Worm (Caenorhabditis elegans) whole organism, young adult: ENCODE results near the gene fbxc-21.

Source experiments
- B0336.3 ChIP-seq: fragments of 200-800 bp; sonication (Bioruptor generic); IDR thresholded peaks from 2 replicates; pipeline ENCODE4 v1.3.6; 2022; ENCODE audit warnings: missing genetic modification characterization, missing compliant biosample characterization
- C06A6.2 ChIP-seq: fragments of 200-800 bp; sonication (Bioruptor generic); conservative IDR thresholded peaks from 2 replicates; pipeline ENCODE4 v1.3.6; 2022; ENCODE audit warnings: missing genetic modification characterization, missing compliant biosample characterization
- C17E4.6 ChIP-seq: fragments of 200-800 bp; sonication (Bioruptor generic); IDR thresholded peaks from 2 replicates; pipeline ENCODE4 v1.3.6; 2022; ENCODE audit warnings: missing genetic modification reagents, missing genetic modification characterization, missing compliant biosample characterization
- D2030.7 ChIP-seq: fragments of 200-800 bp; sonication (Bioruptor generic); IDR thresholded peaks from 2 replicates; pipeline ENCODE4 v1.3.6; 2022; ENCODE audit warnings: missing genetic modification reagents, missing genetic modification characterization, missing compliant biosample characterization
- F37B4.10 ChIP-seq: fragments of 200-800 bp; sonication (Bioruptor generic); IDR thresholded peaks from 2 replicates; pipeline ENCODE4 v1.3.6; 2022; ENCODE audit warnings: missing genetic modification characterization, missing compliant biosample characterization
- F57A8.1 ChIP-seq: fragments of 200-800 bp; sonication (Bioruptor generic); optimal IDR thresholded peaks from 2 replicates; lab custom pipeline; 2018; ENCODE audit warnings: mild to moderate bottlenecking, missing genetic modification characterization, moderate library complexity, missing compliant biosample characterization
- K11D2.4 ChIP-seq: fragments of 200-800 bp; sonication (Bioruptor generic); IDR thresholded peaks from 2 replicates; pipeline ENCODE4 v1.3.6; 2022; ENCODE audit warnings: missing genetic modification reagents, missing genetic modification characterization, missing compliant biosample characterization
- Y56A3A.18 ChIP-seq: fragments of 200-800 bp; sonication (Bioruptor generic); IDR thresholded peaks from 2 replicates; pipeline ENCODE4 v1.3.6; 2022; ENCODE audit warnings: missing genetic modification reagents, missing genetic modification characterization, missing compliant biosample characterization
- ZK185.1 ChIP-seq: sonication (generic microtip); optimal IDR thresholded peaks from 2 replicates; lab custom pipeline; 2016; ENCODE audit warnings: mild to moderate bottlenecking, missing genetic modification characterization, missing compliant biosample characterization; ENCODE audit not compliant: poor library complexity, severe bottlenecking
- aptf-2 ChIP-seq: fragments of 200-800 bp; sonication (Bioruptor generic); conservative IDR thresholded peaks from 2 replicates; pipeline ENCODE4 v1.3.6; 2022; ENCODE audit warnings: missing genetic modification reagents, missing genetic modification characterization, missing compliant biosample characterization
- chd-7 ChIP-seq: sonication (generic microtip); optimal IDR thresholded peaks from 2 replicates; lab custom pipeline; 2016; ENCODE audit warnings: mild to moderate bottlenecking, missing genetic modification characterization, moderate library complexity, missing compliant biosample characterization
- dpff-1 ChIP-seq: sonication (generic microtip); optimal IDR thresholded peaks from 2 replicates; lab custom pipeline; 2017; ENCODE audit warnings: mild to moderate bottlenecking, missing genetic modification characterization, missing compliant biosample characterization
- efl-1 ChIP-seq: fragments of 150-350 bp; optimal IDR thresholded peaks from 2 replicates; lab custom pipeline; 2014; ENCODE audit warnings: missing biosample characterization, missing genetic modification reagents, missing genetic modification characterization
- egl-44 ChIP-seq: fragments of 200-800 bp; sonication (Bioruptor generic); IDR thresholded peaks from 2 replicates; pipeline ENCODE4 v1.3.6; 2022; ENCODE audit warnings: missing genetic modification reagents, missing genetic modification characterization, missing compliant biosample characterization
- egrh-3 ChIP-seq: fragments of 200-800 bp; sonication (Bioruptor generic); IDR thresholded peaks from 2 replicates; pipeline ENCODE4 v1.3.6; 2022; ENCODE audit warnings: missing genetic modification reagents, missing genetic modification characterization, missing compliant biosample characterization
- ets-4 ChIP-seq: fragments of 200-800 bp; sonication (Bioruptor generic); optimal IDR thresholded peaks from 2 replicates; lab custom pipeline; 2018; ENCODE audit warnings: mild to moderate bottlenecking, missing genetic modification characterization, missing compliant biosample characterization
- lin-54 ChIP-seq: fragments of 200-800 bp; sonication (Bioruptor generic); optimal IDR thresholded peaks from 2 replicates; lab custom pipeline; 2018; ENCODE audit warnings: mild to moderate bottlenecking, missing genetic modification characterization, missing compliant biosample characterization
- lsl-1 ChIP-seq: fragments of 200-800 bp; sonication (Bioruptor generic); optimal IDR thresholded peaks from 2 replicates; lab custom pipeline; 2018; ENCODE audit warnings: mild to moderate bottlenecking, missing genetic modification characterization, moderate library complexity, missing compliant biosample characterization
- madf-6 ChIP-seq: fragments of 200-800 bp; sonication (Bioruptor generic); IDR thresholded peaks from 2 replicates; pipeline ENCODE4 v1.3.6; 2022; ENCODE audit warnings: missing genetic modification reagents, missing genetic modification characterization, missing compliant biosample characterization
- mel-28 ChIP-seq: sonication (generic microtip); optimal IDR thresholded peaks from 2 replicates; lab custom pipeline; 2016; ENCODE audit warnings: borderline replicate concordance, mild to moderate bottlenecking, missing genetic modification characterization, missing compliant biosample characterization
- mxl-1 ChIP-seq: sonication (generic microtip); optimal IDR thresholded peaks from 2 replicates; lab custom pipeline; 2016; ENCODE audit warnings: missing genetic modification characterization, missing compliant biosample characterization
- nfya-2 ChIP-seq: fragments of 200-800 bp; sonication (Bioruptor generic); IDR thresholded peaks from 2 replicates; pipeline ENCODE4 v1.3.6; 2022; ENCODE audit warnings: missing genetic modification reagents, missing genetic modification characterization, missing compliant biosample characterization
- snpc-1.3 ChIP-seq: sonication (generic microtip); optimal IDR thresholded peaks from 2 replicates; lab custom pipeline; 2017; ENCODE audit warnings: missing genetic modification characterization, mild to moderate bottlenecking, missing compliant biosample characterization, antibody characterized with exemption, moderate library complexity, missing genotype, missing genetic modification reagents; ENCODE audit not compliant: insufficient read depth
- somi-1 ChIP-seq: fragments of 200-800 bp; sonication (Bioruptor generic); optimal IDR thresholded peaks from 2 replicates; lab custom pipeline; 2018; ENCODE audit warnings: mild to moderate bottlenecking, missing genetic modification characterization, missing compliant biosample characterization
- tlf-1 ChIP-seq: fragments of 200-800 bp; sonication (Bioruptor generic); optimal IDR thresholded peaks from 2 replicates; lab custom pipeline; 2018; ENCODE audit warnings: mild to moderate bottlenecking, missing genetic modification characterization, missing compliant biosample characterization
- unc-130 ChIP-seq: sonication (generic microtip); optimal IDR thresholded peaks from 2 replicates; lab custom pipeline; 2016; ENCODE audit warnings: missing genetic modification reagents, missing genetic modification characterization, missing compliant biosample characterization
- unc-62 ChIP-seq: fragments of 150-350 bp; optimal IDR thresholded peaks from 2 replicates; lab custom pipeline; 2014; ENCODE audit warnings: missing biosample characterization, missing genetic modification reagents, missing genetic modification characterization
- zfh-2 ChIP-seq: fragments of 200-800 bp; sonication (Bioruptor generic); conservative IDR thresholded peaks from 2 replicates; pipeline ENCODE4 v1.3.6; 2022; ENCODE audit warnings: missing genetic modification reagents, missing genetic modification characterization, missing compliant biosample characterization
- ztf-25 ChIP-seq: fragments of 200-800 bp; sonication (Bioruptor generic); IDR thresholded peaks from 2 replicates; pipeline ENCODE4 v1.3.6; 2022; ENCODE audit warnings: missing genetic modification reagents, missing genetic modification characterization, missing compliant biosample characterization
- ztf-26 ChIP-seq: sonication (generic microtip); optimal IDR thresholded peaks from 2 replicates; lab custom pipeline; 2017; ENCODE audit warnings: missing genetic modification characterization, missing compliant biosample characterization
- ztf-28 ChIP-seq: fragments of 200-800 bp; sonication (Bioruptor generic); IDR thresholded peaks from 2 replicates; pipeline ENCODE4 v1.3.6; 2022; ENCODE audit warnings: missing genetic modification reagents, missing genetic modification characterization, missing compliant biosample characterization

The fbxc-21 gene

DNA sequence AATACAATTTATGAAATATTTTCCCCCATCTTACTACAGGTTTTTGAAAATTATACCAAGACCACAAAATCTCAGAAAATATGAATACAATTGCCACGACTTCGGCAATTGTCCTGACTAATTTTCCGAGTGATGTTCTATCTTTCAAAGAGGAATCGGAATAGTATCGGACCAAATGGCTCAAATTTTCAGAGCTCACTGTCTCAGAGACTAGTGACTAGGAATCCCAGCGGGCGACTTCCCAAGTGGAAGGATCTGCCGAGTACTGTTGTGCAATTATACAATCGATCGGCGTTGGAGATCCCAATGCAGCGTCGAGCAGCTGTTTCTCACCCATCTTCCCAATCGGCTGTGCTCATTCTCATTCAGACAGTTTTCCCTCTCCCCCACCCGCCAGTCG, 33.0 kb upstream of the fbxc-21 start, which contains the start of gene F45C12.17:
F45C12.17 (plus strand) TSS at position 377 of the 400 bp plus-strand sequence.
- TF ChIP-seq chd-7 (tag; lab: Kevin White, UChicago) (no peak), zfh-2 (GFP tag; lab: Robert Waterston, UW) (no peak), K11D2.4 (GFP tag; lab: Robert Waterston, UW) (no peak), ztf-28 (GFP tag; lab: Robert Waterston, UW) (no peak), C06A6.2 (GFP tag; lab: Robert Waterston, UW) (no peak), F37B4.10 (GFP tag; lab: Robert Waterston, UW) (no peak), ztf-26 (tag; lab: Kevin White, UChicago) (no peak), mel-28 (tag; lab: Kevin White, UChicago) (no peak), efl-1 (GFP tag; lab: Kevin White, UChicago) (no peak), aptf-2 (no peak), B0336.3 (GFP tag; lab: Robert Waterston, UW) (no peak), ets-4 (GFP tag; lab: Kevin White, UChicago) (no peak)

DNA sequence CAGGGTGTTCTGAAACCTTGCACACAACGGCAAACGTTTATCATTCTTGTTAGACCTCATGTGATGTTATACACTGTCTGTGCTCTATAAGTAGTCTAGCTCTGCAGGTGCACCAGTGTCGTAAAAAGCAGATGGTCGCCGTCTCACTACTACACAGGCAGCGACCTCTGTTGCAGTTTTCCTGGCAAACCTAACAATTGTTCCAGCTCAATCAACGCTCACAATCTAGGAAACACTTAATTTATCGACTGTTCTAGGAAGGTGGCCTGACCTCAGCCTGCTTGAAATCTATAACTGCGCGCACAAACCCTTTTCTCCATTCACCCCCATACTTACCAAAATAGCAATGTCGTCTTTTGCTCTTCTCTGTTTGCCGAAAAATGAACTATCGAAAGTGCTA, 31.6 kb upstream of the fbxc-21 start, which contains the start of gene fbxb-11:
fbxb-11 (plus strand) TSS at position 301 of the 400 bp plus-strand sequence.
- TF ChIP-seq somi-1 (GFP tag; lab: Kevin White, UChicago) (no peak), egl-44 (GFP tag; lab: Robert Waterston, UW) (no peak), ztf-28 (GFP tag; lab: Robert Waterston, UW) (no peak), D2030.7 (GFP tag; lab: Robert Waterston, UW) (no peak), nfya-2 (GFP tag; lab: Robert Waterston, UW) (no peak), egrh-3 (GFP tag; lab: Robert Waterston, UW) (no peak), ZK185.1 (tag; lab: Kevin White, UChicago) (no peak)
- TF ChIP-seq, all 124 proteins: peak for 0

DNA sequence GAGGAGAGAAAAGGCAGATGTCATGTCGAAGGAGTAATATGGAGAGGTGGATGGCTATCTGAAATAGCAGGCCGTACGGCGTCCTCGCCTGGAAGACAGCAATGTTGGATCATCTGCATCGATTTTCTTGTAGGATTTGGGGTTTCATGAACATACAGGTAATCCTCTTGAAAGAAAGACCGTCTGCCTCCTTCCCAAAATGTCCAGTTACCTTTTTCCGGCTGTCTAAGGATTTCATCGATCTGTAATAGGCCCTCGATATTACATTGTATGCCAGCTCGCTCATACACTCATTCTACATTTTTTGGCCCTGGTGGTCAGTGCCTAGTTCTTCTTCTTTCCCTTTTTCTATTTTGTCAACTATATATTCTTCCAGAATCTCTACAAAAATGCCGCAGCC, 29.7 kb upstream of the fbxc-21 start, which contains the start of the genes fbxb-5 and btb-8:
fbxb-5 (minus strand) TSS at position 101 of the 400 bp plus-strand sequence.
btb-8 (plus strand) TSS at position 377 of the 400 bp plus-strand sequence.
- TF ChIP-seq C17E4.6 (GFP tag; lab: Robert Waterston, UW): no peak
- no peak for TF ChIP-seq lin-54
- no peak for TF ChIP-seq mxl-1 (tag; lab: Kevin White, UChicago)
- no peak for TF ChIP-seq unc-130
- no peak for TF ChIP-seq mel-28 (tag; lab: Kevin White, UChicago)
- TF ChIP-seq Y56A3A.18 (GFP tag; lab: Robert Waterston, UW): no peak
- TF ChIP-seq tlf-1 (GFP tag; lab: Kevin White, UChicago): no peak
- TF ChIP-seq dpff-1 (tag; lab: Kevin White, UChicago): no peak
- no peak for TF ChIP-seq lsl-1

DNA sequence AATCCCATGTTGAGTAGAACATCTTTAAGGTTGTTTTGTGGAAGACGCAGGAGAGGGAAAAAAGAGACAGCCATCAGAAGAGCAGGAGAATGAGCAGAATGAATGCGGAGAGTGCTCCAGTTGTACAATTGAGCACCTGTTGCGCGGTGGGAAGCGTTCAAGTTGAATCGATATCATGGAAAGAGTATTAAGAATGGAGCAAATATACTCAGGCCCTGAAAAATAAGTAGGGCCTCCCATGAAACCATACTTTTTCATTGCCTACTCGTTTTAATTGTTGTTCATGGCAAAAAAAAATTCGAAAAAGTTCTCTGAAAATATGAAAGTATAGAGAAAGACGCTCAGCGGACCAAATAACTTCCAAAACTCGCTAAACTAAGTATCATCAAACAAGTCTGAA, 26.4 kb upstream of the fbxc-21 start, which contains the start of gene fbxb-48:
fbxb-48 (minus strand) TSS at position 101 of the 400 bp plus-strand sequence.
- TF ChIP-seq snpc-1.3 (tag; lab: Kevin White, UChicago): no peak
- TF ChIP-seq unc-62 (GFP tag; lab: Kevin White, UChicago): no peak
- TF ChIP-seq ztf-25 (GFP tag; lab: Robert Waterston, UW): no peak
- no peak for TF ChIP-seq mel-28 (tag; lab: Kevin White, UChicago)
- TF ChIP-seq mxl-1 (tag; lab: Kevin White, UChicago): no peak
- no peak for TF ChIP-seq F57A8.1 (GFP tag; lab: Kevin White, UChicago)
- no peak for TF ChIP-seq madf-6 (GFP tag; lab: Robert Waterston, UW)
